Worm (Caenorhabditis elegans) whole organism, L4 larva: ENCODE measurements around the gene Y41C4A.18.

ENCODE experiments used
- aly-2 ChIP-seq: sonication (generic microtip); optimal IDR thresholded peaks from 2 replicates; lab custom pipeline; 2018; ENCODE audit warnings: missing biosample characterization, missing genetic modification characterization
- ceh-82 ChIP-seq: sonication (generic microtip); optimal IDR thresholded peaks from 2 replicates; lab custom pipeline; 2017; ENCODE audit warnings: missing biosample characterization, missing genetic modification characterization
- ctbp-1 ChIP-seq: fragments of 200-800 bp; sonication (Bioruptor generic); IDR thresholded peaks from 2 replicates; pipeline ENCODE4 v1.3.6; 2022; ENCODE audit warnings: missing genetic modification reagents, missing genetic modification characterization, missing compliant biosample characterization
- hmg-1.1 ChIP-seq: fragments of 200-800 bp; sonication (Bioruptor generic); IDR thresholded peaks from 2 replicates; pipeline ENCODE4 v1.3.6; 2022; ENCODE audit warnings: missing genetic modification reagents, missing genetic modification characterization, missing compliant biosample characterization
- lin-39 ChIP-seq: fragments of 150-350 bp; optimal IDR thresholded peaks from 2 replicates; lab custom pipeline; 2014; ENCODE audit warnings: missing biosample characterization, missing genetic modification reagents, missing genetic modification characterization
- lir-3 ChIP-seq: sonication (generic microtip); optimal IDR thresholded peaks from 2 replicates; lab custom pipeline; 2016; ENCODE audit warnings: mild to moderate bottlenecking, missing genetic modification characterization, missing compliant biosample characterization
- mxl-2 ChIP-seq: fragments of 200-800 bp; sonication (Bioruptor generic); conservative IDR thresholded peaks from 2 replicates; pipeline ENCODE4 v1.3.6; 2022; ENCODE audit warnings: missing genetic modification reagents, missing genetic modification characterization, missing compliant biosample characterization
- nhr-11 ChIP-seq: fragments of 150-350 bp; optimal IDR thresholded peaks from 2 replicates; lab custom pipeline; 2014; ENCODE audit warnings: missing biosample characterization, missing genetic modification characterization
- pha-4 ChIP-seq, 2 experiments: fragments of 150-350 bp in 1 of 2; fragments of 200-800 bp in 1 of 2; sonication (Bioruptor generic) in 1 of 2; IDR thresholded peaks in 1 of 2; optimal IDR thresholded peaks in 1 of 2; 2 replicates each; pipeline versions ENCODE4 v1.3.6 to Lab custom; 2014 to 2022; ENCODE audit warnings: missing genetic modification characterization in 2 of 2, missing genetic modification reagents in 2 of 2, missing biosample characterization in 1 of 2, missing compliant biosample characterization in 1 of 2
- pqm-1 ChIP-seq: sonication (generic microtip); optimal IDR thresholded peaks from 2 replicates; lab custom pipeline; 2017; ENCODE audit warnings: missing biosample characterization, missing genetic modification characterization
- sdz-12 ChIP-seq: fragments of 200-800 bp; sonication (Bioruptor generic); optimal IDR thresholded peaks from 2 replicates; lab custom pipeline; 2018; ENCODE audit warnings: mild to moderate bottlenecking, missing genetic modification characterization, missing compliant biosample characterization
- skn-1 ChIP-seq: fragments of 150-350 bp; optimal IDR thresholded peaks from 2 replicates; lab custom pipeline; 2014; ENCODE audit warnings: missing biosample characterization, missing genetic modification characterization
- zag-1 ChIP-seq: fragments of 150-350 bp; optimal IDR thresholded peaks from 2 replicates; lab custom pipeline; 2014; ENCODE audit warnings: missing biosample characterization, missing genetic modification characterization

DNA sequence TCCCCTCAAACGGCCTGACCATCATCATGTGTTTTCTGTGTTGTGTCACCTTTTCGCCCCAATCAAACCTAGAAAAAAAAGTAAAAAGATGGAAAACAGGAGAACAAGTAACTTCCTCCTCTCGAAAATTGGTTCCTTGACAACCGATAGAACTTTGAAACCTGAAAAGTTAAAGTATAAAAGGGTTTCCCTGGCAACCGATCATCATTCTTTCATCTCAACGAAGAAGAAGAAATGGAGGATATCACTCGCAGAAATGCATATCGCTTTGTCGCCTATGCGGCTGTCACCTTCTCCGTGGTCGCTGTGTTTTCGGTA lies 26.7 kb upstream of the Y41C4A.18 start, which contains the start of gene col-95:
- TF ChIP-seq zag-1 (no peak), pqm-1 (no peak), pha-4 (GFP tag; IDR thresholded peaks at IDR 0.05; lab: Robert Waterston, UW) (no peak), pha-4 (tag; optimal IDR thresholded peaks at IDR 0.05; lab: Kevin White, UChicago) (no peak), lir-3 (tag; lab: Kevin White, UChicago) (no peak), ceh-82 (tag; lab: Kevin White, UChicago) (no peak), ctbp-1 (GFP tag; lab: Robert Waterston, UW) (no peak), skn-1 (tag; lab: Kevin White, UChicago) (no peak), aly-2 (tag; lab: Kevin White, UChicago) (no peak), mxl-2 (GFP tag; lab: Robert Waterston, UW) (no peak), nhr-11 (tag; lab: Kevin White, UChicago) (no peak), hmg-1.1 (GFP tag; lab: Robert Waterston, UW) (no peak), sdz-12 (GFP tag; lab: Kevin White, UChicago) (no peak), lin-39 (tag; lab: Kevin White, UChicago) (no peak)
